Worm (Caenorhabditis elegans) whole organism, L4 larva: Measurements from ENCODE around the gene F16G10.8.

Source experiments
- aly-2 ChIP-seq: sonication (generic microtip); optimal IDR thresholded peaks from 2 replicates; lab custom pipeline; 2018; ENCODE audit warnings: missing biosample characterization, missing genetic modification characterization
- hlh-30 ChIP-seq: sonication (generic microtip); optimal IDR thresholded peaks from 2 replicates; lab custom pipeline; 2017; ENCODE audit warnings: antibody characterized with exemption, mild to moderate bottlenecking, missing genetic modification characterization, missing compliant biosample characterization; ENCODE audit not compliant: insufficient read depth
- mdl-1 ChIP-seq, 2 experiments: fragments of 150-350 bp in 1 of 2; sonication (generic microtip) in 1 of 2; optimal IDR thresholded peaks; 2 replicates each; lab custom pipeline; 2014 to 2017; ENCODE audit warnings: missing biosample characterization in 2 of 2, missing genetic modification characterization in 2 of 2
- pha-4 ChIP-seq, 2 experiments: fragments of 150-350 bp in 1 of 2; fragments of 200-800 bp in 1 of 2; sonication (Bioruptor generic) in 1 of 2; IDR thresholded peaks in 1 of 2; optimal IDR thresholded peaks in 1 of 2; 2 replicates each; pipeline versions ENCODE4 v1.3.6 to Lab custom; 2014 to 2022; ENCODE audit warnings: missing genetic modification characterization in 2 of 2, missing genetic modification reagents in 2 of 2, missing biosample characterization in 1 of 2, missing compliant biosample characterization in 1 of 2
- unc-62 ChIP-seq, 3 experiments: fragments of 150-350 bp in 1 of 3; sonication (generic microtip); optimal IDR thresholded peaks in 2 of 3; peaks in 1 of 3; 1 replicate in 1 of 3; 2 replicates in 2 of 3; lab custom pipeline; 2014 to 2017; ENCODE audit warnings: missing biosample characterization in 3 of 3, missing genetic modification characterization in 3 of 3, missing genetic modification reagents in 3 of 3, missing genotype in 1 of 3
- zag-1 ChIP-seq: fragments of 150-350 bp; optimal IDR thresholded peaks from 2 replicates; lab custom pipeline; 2014; ENCODE audit warnings: missing biosample characterization, missing genetic modification characterization

ce11 chrII:2379673-2380072 lies 3.6 kb downstream of the F16G10.8 start:
- TF ChIP-seq mdl-1 (tag; optimal IDR thresholded peaks at IDR 0.05; lab: Kevin White, UChicago) (no peak), aly-2 (tag; lab: Kevin White, UChicago) (no peak), zag-1 (tag; lab: Kevin White, UChicago) (no peak), hlh-30 (no peak), unc-62 (GFP tag; optimal IDR thresholded peaks at IDR 0.05 in 1 of 2; lab: Kevin White, UChicago) (no peak), unc-62 (tag; optimal IDR thresholded peaks at IDR 0.05; lab: Kevin White, UChicago) (no peak), pha-4 (GFP tag; IDR thresholded peaks at IDR 0.05; lab: Robert Waterston, UW) (no peak), pha-4 (tag; optimal IDR thresholded peaks at IDR 0.05; lab: Kevin White, UChicago) (no peak)
